Fruit fly (Drosophila melanogaster): Measurements from ENCODE around the gene CG4080.

Gene CG4080

DNA sequence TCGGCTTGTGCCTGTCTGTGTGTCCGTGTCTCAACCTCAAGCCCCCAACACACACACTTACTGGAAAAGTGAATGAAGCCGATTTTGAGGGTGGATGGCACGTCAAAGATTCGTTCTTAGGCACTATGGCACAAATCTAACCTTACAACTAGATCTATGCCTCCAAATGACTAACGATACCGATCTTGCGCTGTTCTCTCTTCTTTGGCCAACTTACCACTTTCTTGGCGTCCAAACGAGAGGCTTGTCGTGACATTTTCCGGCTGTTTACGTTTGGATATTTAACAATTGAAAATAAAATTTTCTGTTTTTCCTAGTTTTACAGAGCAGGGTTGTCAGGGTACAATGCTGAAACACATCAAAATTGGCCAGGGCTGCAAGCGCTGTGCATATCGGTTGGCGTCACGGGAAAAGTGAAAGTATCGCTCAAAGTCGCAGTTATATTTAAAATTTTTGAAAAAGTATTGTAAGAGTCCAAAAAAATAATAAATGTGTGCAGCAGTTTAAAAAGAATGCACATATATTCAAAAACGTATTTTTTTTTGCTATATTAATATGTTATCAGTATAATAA, 43.0 kb upstream of the CG4080 start, which contains the start of the genes Bet3 and Nf-YA (continued):
- peak; percentile 17 for TF ChIP-seq CG3163 (GFP tag; optimal IDR thresholded peaks at IDR 0.05)
- peak; percentile 76 for TF ChIP-seq vnd (GFP tag; IDR thresholded peaks at IDR 0.05; ENCODE audit: partially characterized antibody)
- no peak for TF ChIP-seq CG15011 (GFP tag; optimal IDR thresholded peaks at IDR 0.05)
- no peak for TF ChIP-seq CG7556 (GFP tag; optimal IDR thresholded peaks at IDR 0.05)
- peak; percentile 65 for TF ChIP-seq CG12659 (GFP tag; optimal IDR thresholded peaks at IDR 0.05)
- peak; percentile 6 for TF ChIP-seq cg (GFP tag; optimal IDR thresholded peaks at IDR 0.05)
- peak; percentile 28 for TF ChIP-seq CG18262 (tag; optimal IDR thresholded peaks at IDR 0.05)
- peak; percentile 55 for TF ChIP-seq CG9609 (GFP tag; optimal IDR thresholded peaks at IDR 0.05)
- no peak for TF ChIP-seq schlank (tag; optimal IDR thresholded peaks at IDR 0.05)
- peak; percentile 14 for TF ChIP-seq CG4820 (GFP tag; optimal IDR thresholded peaks at IDR 0.05)
- peak; percentile 84 for TF ChIP-seq sna (GFP tag; IDR thresholded peaks at IDR 0.05; ENCODE audit: partially characterized antibody)
- TF ChIP-seq Poxn (GFP tag; IDR thresholded peaks at IDR 0.05), result no peak
- peak; percentile 24 for TF ChIP-seq Atf3 (GFP tag; optimal IDR thresholded peaks at IDR 0.05)
- peak; percentile 51 for TF ChIP-seq zfh2 (GFP tag; optimal IDR thresholded peaks at IDR 0.05)
- no peak for TF ChIP-seq ftz-f1 (GFP tag; optimal IDR thresholded peaks at IDR 0.05)
- peak; percentile 27 for TF ChIP-seq CG1233 (GFP tag; optimal IDR thresholded peaks at IDR 0.05)
- peak; percentile 16 to 57 for TF ChIP-seq Hr51 (GFP tag; optimal IDR thresholded peaks at IDR 0.05)
- peak; percentile 57; the same call in 1 of the 2 replicates for TF ChIP-seq CG11085 (GFP tag; IDR thresholded peaks at IDR 0.05)
- no peak for TF ChIP-seq CG17802 (tag; optimal IDR thresholded peaks at IDR 0.05)
- TF ChIP-seq CG32767 (GFP tag; IDR thresholded peaks at IDR 0.05), result no peak
- TF ChIP-seq CG18619 (GFP tag; optimal IDR thresholded peaks at IDR 0.05), result peak; percentile 34
- TF ChIP-seq ara (GFP tag; IDR thresholded peaks at IDR 0.05), result peak; percentile 55; the same call in 1 of the 2 replicates
- TF ChIP-seq CG10979 (tag; optimal IDR thresholded peaks at IDR 0.05), result peak; percentile 47
- TF ChIP-seq fu2 (GFP tag; optimal IDR thresholded peaks at IDR 0.05), result peak; percentile 41
- TF ChIP-seq CG30020 (tag; optimal IDR thresholded peaks at IDR 0.05), result peak; percentile 68
- TF ChIP-seq Max (GFP tag; optimal IDR thresholded peaks at IDR 0.05), result no peak
- TF ChIP-seq Bdp1 (GFP tag; optimal IDR thresholded peaks at IDR 0.05), result peak; percentile 0
- TF ChIP-seq CG8089 (GFP tag; optimal IDR thresholded peaks at IDR 0.05), result peak; percentile 3
- no peak for TF ChIP-seq CG6765 (GFP tag; optimal IDR thresholded peaks at IDR 0.05)
- TF ChIP-seq Asciz (GFP tag; optimal IDR thresholded peaks at IDR 0.05), result no peak
- TF ChIP-seq Mrtf (GFP tag; IDR thresholded peaks at IDR 0.05), result peak; percentile 8; the same call in 2 of the 3 replicates
- no peak for TF ChIP-seq dmrt99B (tag; optimal IDR thresholded peaks at IDR 0.05)
- TF ChIP-seq sens (GFP tag), result peak; percentile 92
- peak; percentile 40 for TF ChIP-seq CG3281 (GFP tag; optimal IDR thresholded peaks at IDR 0.05)
- TF ChIP-seq pb (GFP tag; optimal IDR thresholded peaks at IDR 0.05), result no peak
- TF ChIP-seq tio (GFP tag; optimal IDR thresholded peaks at IDR 0.05), result no peak
- no peak for TF ChIP-seq Neu2 (GFP tag; optimal IDR thresholded peaks at IDR 0.05; ENCODE audit: borderline replicate concordance)
- peak; percentile 35 for TF ChIP-seq caup (GFP tag; optimal IDR thresholded peaks at IDR 0.05; ENCODE audit: severe bottlenecking)
- peak; percentile 62 for TF ChIP-seq CG17912 (GFP tag; optimal IDR thresholded peaks at IDR 0.05)
- peak; percentile 35 for TF ChIP-seq CG7987 (GFP tag; optimal IDR thresholded peaks at IDR 0.05)
- peak; percentile 88 for TF ChIP-seq CG13287 (GFP tag; IDR thresholded peaks at IDR 0.05; ENCODE audit: partially characterized antibody)
- TF ChIP-seq eyg (GFP tag; optimal IDR thresholded peaks at IDR 0.05), result no peak
- no peak for TF ChIP-seq Hr78 (GFP tag; optimal IDR thresholded peaks at IDR 0.05)
- no peak for TF ChIP-seq Dfd (GFP tag; optimal IDR thresholded peaks at IDR 0.05)
- TF ChIP-seq tin (GFP tag; optimal IDR thresholded peaks at IDR 0.05), result peak; percentile 72
- TF ChIP-seq Nf-YB (GFP tag; optimal IDR thresholded peaks at IDR 0.05), result no peak
- no peak for TF ChIP-seq CG10959 (GFP tag; IDR thresholded peaks at IDR 0.05)
- TF ChIP-seq gem (tag; optimal IDR thresholded peaks at IDR 0.05), result peak; percentile 51
- peak; percentile 3 for TF ChIP-seq CG3065 (GFP tag; optimal IDR thresholded peaks at IDR 0.05)

Data from whole organism, embryonic.